Worm (Caenorhabditis elegans) whole organism, L4 larva: Measurements from ENCODE around the gene nspd-4.
A peak's percentile ranks its signal among the peaks of the same experiment; 100 is the strongest.

ENCODE experiments used
- F37D6.2 ChIP-seq: sonication (generic microtip); optimal IDR thresholded peaks from 2 replicates; lab custom pipeline; 2016; ENCODE audit warnings: mild to moderate bottlenecking, missing genetic modification characterization, missing compliant biosample characterization
- T26A8.4 ChIP-seq: fragments of 200-800 bp; sonication (Bioruptor generic); IDR thresholded peaks from 2 replicates; pipeline ENCODE4 v1.3.6; 2022; ENCODE audit warnings: missing genetic modification characterization, missing compliant biosample characterization
- Y105C5A.15 ChIP-seq: fragments of 200-800 bp; sonication (Bioruptor generic); IDR thresholded peaks from 2 replicates; pipeline ENCODE4 v1.3.6; 2022; ENCODE audit warnings: missing genetic modification characterization, missing compliant biosample characterization
- Y75B8A.6 ChIP-seq: fragments of 200-800 bp; sonication (Bioruptor generic); IDR thresholded peaks from 2 replicates; pipeline ENCODE4 v1.3.6; 2022; ENCODE audit warnings: missing genetic modification reagents, missing genetic modification characterization, missing compliant biosample characterization
- ZK337.2 ChIP-seq: fragments of 200-800 bp; sonication (Bioruptor generic); IDR thresholded peaks from 2 replicates; pipeline ENCODE4 v1.3.6; 2022; ENCODE audit warnings: missing genetic modification reagents, missing genetic modification characterization, missing compliant biosample characterization
- aha-1 ChIP-seq: fragments of 150-350 bp; peaks from one replicate; lab custom pipeline; 2014; ENCODE audit warnings: missing biosample characterization, missing genetic modification characterization
- arid-1 ChIP-seq: fragments of 200-800 bp; sonication (Bioruptor generic); conservative IDR thresholded peaks from 2 replicates; pipeline ENCODE4 v1.3.6; 2022; ENCODE audit warnings: missing genetic modification reagents, missing genetic modification characterization, missing compliant biosample characterization
- ceh-28 ChIP-seq: fragments of 150-350 bp; optimal IDR thresholded peaks from 2 replicates; lab custom pipeline; 2014; ENCODE audit warnings: missing biosample characterization, missing genetic modification reagents, missing genetic modification characterization
- ces-1 ChIP-seq: fragments of 150-350 bp; sonication (generic microtip); optimal IDR thresholded peaks from 4 replicates; lab custom pipeline; 2014; ENCODE audit warnings: missing biosample characterization, missing genetic modification reagents, missing genetic modification characterization
- ctbp-1 ChIP-seq: fragments of 200-800 bp; sonication (Bioruptor generic); IDR thresholded peaks from 2 replicates; pipeline ENCODE4 v1.3.6; 2022; ENCODE audit warnings: missing genetic modification reagents, missing genetic modification characterization, missing compliant biosample characterization
- daf-12 ChIP-seq: fragments of 150-350 bp; optimal IDR thresholded peaks from 2 replicates; lab custom pipeline; 2014; ENCODE audit warnings: missing biosample characterization, missing genetic modification reagents, missing genetic modification characterization
- daf-16 ChIP-seq, 3 experiments: sonication (generic microtip); optimal IDR thresholded peaks; 2 replicates each; lab custom pipeline; 2016 to 2017; ENCODE audit warnings: missing genetic modification characterization in 3 of 3, missing genetic modification reagents in 3 of 3, mild to moderate bottlenecking in 2 of 3, missing compliant biosample characterization in 2 of 3, missing biosample characterization in 1 of 3, moderate library complexity in 1 of 3
- dmd-6 ChIP-seq: fragments of 200-800 bp; sonication (Bioruptor generic); IDR thresholded peaks from 2 replicates; pipeline ENCODE4 v1.3.6; 2022; ENCODE audit warnings: missing genetic modification reagents, missing genetic modification characterization, missing compliant biosample characterization
- duxl-1 ChIP-seq: sonication (generic microtip); optimal IDR thresholded peaks from 2 replicates; lab custom pipeline; 2016; ENCODE audit warnings: mild to moderate bottlenecking, missing genetic modification characterization, moderate library complexity, missing compliant biosample characterization; ENCODE audit not compliant: poor library complexity
- gei-8 ChIP-seq: fragments of 200-800 bp; sonication (Bioruptor generic); optimal IDR thresholded peaks from 2 replicates; lab custom pipeline; 2018; ENCODE audit warnings: mild to moderate bottlenecking, missing genetic modification characterization, missing compliant biosample characterization
- hif-1 ChIP-seq, 2 experiments: sonication (generic microtip); optimal IDR thresholded peaks; 2 replicates each; lab custom pipeline; 2016 to 2017; ENCODE audit warnings: missing compliant biosample characterization in 2 of 2, missing genetic modification characterization in 2 of 2, missing genetic modification reagents in 2 of 2, missing genotype in 2 of 2, mild to moderate bottlenecking in 1 of 2
- hlh-11 ChIP-seq: fragments of 200-800 bp; sonication (Bioruptor generic); optimal IDR thresholded peaks from 2 replicates; lab custom pipeline; 2018; ENCODE audit warnings: mild to moderate bottlenecking, missing genetic modification characterization, missing compliant biosample characterization
- hlh-30 ChIP-seq: sonication (generic microtip); optimal IDR thresholded peaks from 2 replicates; lab custom pipeline; 2017; ENCODE audit warnings: antibody characterized with exemption, mild to moderate bottlenecking, missing genetic modification characterization, missing compliant biosample characterization; ENCODE audit not compliant: insufficient read depth
- lin-15B ChIP-seq: fragments of 150-350 bp; sonication (generic microtip); optimal IDR thresholded peaks from 3 replicates; lab custom pipeline; 2014; ENCODE audit warnings: missing biosample characterization, missing genetic modification characterization
- lin-29 ChIP-seq: fragments of 200-800 bp; sonication (Bioruptor generic); IDR thresholded peaks from 2 replicates; pipeline ENCODE4 v1.3.6; 2022; ENCODE audit warnings: missing genetic modification reagents, missing genetic modification characterization, missing compliant biosample characterization
- lin-38 ChIP-seq: fragments of 200-800 bp; sonication (Bioruptor generic); IDR thresholded peaks from 2 replicates; pipeline ENCODE4 v1.3.6; 2022; ENCODE audit warnings: missing genetic modification reagents, missing genetic modification characterization, missing compliant biosample characterization
- lsy-2 ChIP-seq, 2 experiments: fragments of 150-350 bp in 1 of 2; sonication (generic microtip) in 1 of 2; optimal IDR thresholded peaks; 2 replicates each; lab custom pipeline; 2014 to 2017; ENCODE audit warnings: missing biosample characterization in 2 of 2, missing genetic modification characterization in 2 of 2
- madf-5 ChIP-seq, 2 experiments: fragments of 200-800 bp; sonication (Bioruptor generic); IDR thresholded peaks; 2 replicates each; pipeline ENCODE4 v1.3.6; 2022; ENCODE audit warnings: missing compliant biosample characterization in 2 of 2, missing genetic modification characterization in 2 of 2
- mdl-1 ChIP-seq, 2 experiments: fragments of 150-350 bp in 1 of 2; sonication (generic microtip) in 1 of 2; optimal IDR thresholded peaks; 2 replicates each; lab custom pipeline; 2014 to 2017; ENCODE audit warnings: missing biosample characterization in 2 of 2, missing genetic modification characterization in 2 of 2
- mxl-2 ChIP-seq: fragments of 200-800 bp; sonication (Bioruptor generic); conservative IDR thresholded peaks from 2 replicates; pipeline ENCODE4 v1.3.6; 2022; ENCODE audit warnings: missing genetic modification reagents, missing genetic modification characterization, missing compliant biosample characterization
- mxl-3 ChIP-seq: fragments of 200-800 bp; sonication (Bioruptor generic); optimal IDR thresholded peaks from 2 replicates; lab custom pipeline; 2018; ENCODE audit warnings: mild to moderate bottlenecking, missing genetic modification characterization, missing compliant biosample characterization
- nhr-10 ChIP-seq: fragments of 150-350 bp; optimal IDR thresholded peaks from 2 replicates; lab custom pipeline; 2014; ENCODE audit warnings: missing biosample characterization, missing genetic modification characterization
- nhr-25 ChIP-seq: sonication (generic microtip); optimal IDR thresholded peaks from 2 replicates; lab custom pipeline; 2017; ENCODE audit warnings: missing genetic modification characterization, mild to moderate bottlenecking, missing compliant biosample characterization, antibody characterized with exemption, moderate library complexity, borderline replicate concordance; ENCODE audit not compliant: insufficient read depth
- nhr-28 ChIP-seq: fragments of 150-350 bp; optimal IDR thresholded peaks from 2 replicates; lab custom pipeline; 2014; ENCODE audit warnings: missing biosample characterization, missing genetic modification characterization
- nhr-48 ChIP-seq: sonication (generic microtip); optimal IDR thresholded peaks from 2 replicates; lab custom pipeline; 2016; ENCODE audit warnings: mild to moderate bottlenecking, missing genetic modification characterization, missing compliant biosample characterization
- nhr-76 ChIP-seq: fragments of 150-350 bp; optimal IDR thresholded peaks from 2 replicates; lab custom pipeline; 2014; ENCODE audit warnings: missing biosample characterization, missing genetic modification characterization
- nhr-77 ChIP-seq: fragments of 150-350 bp; optimal IDR thresholded peaks from 2 replicates; lab custom pipeline; 2014; ENCODE audit warnings: missing biosample characterization, missing genetic modification characterization
- sdz-12 ChIP-seq: fragments of 200-800 bp; sonication (Bioruptor generic); optimal IDR thresholded peaks from 2 replicates; lab custom pipeline; 2018; ENCODE audit warnings: mild to moderate bottlenecking, missing genetic modification characterization, missing compliant biosample characterization
- snpc-4 ChIP-seq: fragments of 150-350 bp; optimal IDR thresholded peaks from 2 replicates; lab custom pipeline; 2014; ENCODE audit warnings: missing biosample characterization, missing genetic modification characterization
- unc-39 ChIP-seq: sonication (generic microtip); optimal IDR thresholded peaks from 2 replicates; lab custom pipeline; 2017; ENCODE audit warnings: missing biosample characterization, missing genetic modification characterization
- zip-2 ChIP-seq: fragments of 150-350 bp; optimal IDR thresholded peaks from 2 replicates; lab custom pipeline; 2014; ENCODE audit warnings: missing biosample characterization, missing genetic modification characterization
- ztf-11 ChIP-seq: fragments of 150-350 bp; optimal IDR thresholded peaks from 2 replicates; lab custom pipeline; 2014; ENCODE audit warnings: missing biosample characterization, missing genetic modification characterization

Gene nspd-4

DNA sequence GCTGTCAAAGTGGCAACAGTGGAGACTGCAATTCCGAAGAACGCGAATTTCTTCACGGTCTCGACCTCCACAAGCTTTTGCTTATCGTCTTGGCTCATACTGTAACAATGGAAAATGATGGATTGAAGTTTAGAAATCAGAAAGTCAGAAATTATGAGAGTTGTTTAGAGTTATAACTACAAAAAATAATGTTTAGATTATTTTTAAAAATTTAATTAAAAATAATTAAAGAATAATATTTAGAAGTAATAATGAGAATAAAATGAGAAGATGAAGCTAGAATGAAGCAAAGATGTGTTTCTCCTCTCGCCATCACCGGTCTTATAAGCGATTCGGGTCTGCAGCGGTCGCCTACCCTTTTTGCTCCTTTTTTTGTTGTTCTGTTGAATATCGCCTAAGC is 30.6 kb downstream of the nspd-4 start, which contains the start of gene col-73:
TSS of gene col-73 (minus strand) at position 101 of the 400 bp plus-strand sequence.
- TF ChIP-seq lin-29 (GFP tag; lab: Robert Waterston, UW) (no peak), nhr-77 (tag; lab: Kevin White, UChicago) (no peak), lin-15B (tag; lab: Kevin White, UChicago) (no peak), dmd-6 (GFP tag; lab: Robert Waterston, UW) (no peak), sdz-12 (GFP tag; lab: Kevin White, UChicago) (no peak)

DNA sequence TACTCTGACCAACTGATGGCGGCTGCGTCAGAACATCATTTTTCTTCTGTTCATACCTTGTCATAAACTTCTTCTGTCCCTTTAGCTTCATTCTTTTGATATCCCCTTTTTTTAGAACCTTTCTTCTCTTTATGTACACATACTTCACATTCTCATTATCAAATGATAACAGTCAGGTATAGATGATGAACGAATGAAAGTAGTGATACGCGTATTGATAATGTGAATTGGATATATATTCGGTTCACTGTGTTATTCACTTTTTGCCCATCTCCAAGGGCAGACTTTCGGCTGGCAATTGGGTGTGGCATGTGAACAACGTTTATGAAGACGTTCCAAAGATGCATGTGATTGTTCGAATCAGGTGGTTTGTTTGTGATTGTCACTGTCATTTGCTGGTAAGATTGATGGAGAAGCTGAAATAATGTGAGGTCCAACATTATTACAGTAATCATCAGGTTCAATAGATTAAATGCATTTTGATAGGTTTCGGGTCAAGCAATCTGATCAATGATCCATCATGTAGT is 32.0 kb downstream of the nspd-4 start, which contains the start of gene F11G11.15:
TSS of gene F11G11.15 (plus strand) at position 511 of the 527 bp plus-strand sequence.
- peak; percentile 96 for TF ChIP-seq aha-1 (tag; lab: Kevin White, UChicago)
- no peak for TF ChIP-seq gei-8 (GFP tag; lab: Kevin White, UChicago)
- TF ChIP-seq mxl-3 (GFP tag; lab: Kevin White, UChicago), result peak; percentile 81
- no peak for TF ChIP-seq Y105C5A.15
- peak; percentile 66 for TF ChIP-seq hlh-30 (tag; lab: Kevin White, UChicago)
- peak; percentile 68 for TF ChIP-seq nhr-48 (tag; lab: Kevin White, UChicago)
- no peak for TF ChIP-seq snpc-4
- TF ChIP-seq nhr-28 (tag; lab: Kevin White, UChicago), result peak; percentile 33
- TF ChIP-seq mdl-1 (tag; optimal IDR thresholded peaks at IDR 0.05; lab: Kevin White, UChicago), result peak in 1 of 2 experiments; percentile 31
- TF ChIP-seq hlh-11 (tag; lab: Kevin White, UChicago), result peak; percentile 45
- no peak for TF ChIP-seq daf-12 (tag; lab: Kevin White, UChicago)

DNA sequence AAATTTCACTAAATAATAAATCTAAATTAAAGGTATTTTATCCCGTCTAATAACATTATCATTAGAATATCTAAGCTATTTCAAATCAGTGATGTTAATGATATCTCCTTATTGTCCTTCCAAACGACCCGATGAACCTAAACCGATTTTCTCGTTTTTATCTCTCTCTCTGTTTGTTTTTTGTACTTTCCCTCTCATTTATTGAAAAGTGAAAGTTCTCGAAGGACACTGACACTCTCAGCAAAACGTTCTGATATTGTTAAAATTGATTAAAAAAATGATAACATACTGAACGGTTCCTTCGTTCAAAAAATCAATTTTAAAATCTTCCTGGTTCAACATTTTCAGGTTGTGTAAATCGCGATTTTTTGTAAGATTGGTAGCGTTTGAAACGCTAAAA is 33.7 kb downstream of the nspd-4 start, which contains the start of gene F11G11.13:
TSS of gene F11G11.13 (minus strand) at position 89 of the 400 bp plus-strand sequence.
- TF ChIP-seq nhr-76 (no peak), mxl-2 (no peak), Y75B8A.6 (GFP tag; lab: Robert Waterston, UW) (no peak), lsy-2 (tag; optimal IDR thresholded peaks at IDR 0.05; lab: Kevin White, UChicago) (no peak), ztf-11 (tag; lab: Kevin White, UChicago) (no peak), hif-1 (tag; optimal IDR thresholded peaks at IDR 0.05; lab: Kevin White, UChicago) (no peak), ctbp-1 (no peak), arid-1 (GFP tag; lab: Robert Waterston, UW) (no peak), zip-2 (tag; lab: Kevin White, UChicago) (no peak), nhr-25 (tag; lab: Kevin White, UChicago) (no peak), T26A8.4 (GFP tag; lab: Robert Waterston, UW) (no peak), ZK337.2 (GFP tag; lab: Robert Waterston, UW) (no peak), ceh-28 (tag; lab: Kevin White, UChicago) (no peak), madf-5 (GFP tag; IDR thresholded peaks at IDR 0.05; lab: Robert Waterston, UW) (no peak), duxl-1 (tag; lab: Kevin White, UChicago) (no peak), ces-1 (GFP tag; lab: Kevin White, UChicago) (no peak), nhr-10 (tag; lab: Kevin White, UChicago) (no peak), F37D6.2 (no peak), unc-39 (tag; lab: Kevin White, UChicago) (no peak)
- TF ChIP-seq, all 104 proteins: peak for 0

DNA sequence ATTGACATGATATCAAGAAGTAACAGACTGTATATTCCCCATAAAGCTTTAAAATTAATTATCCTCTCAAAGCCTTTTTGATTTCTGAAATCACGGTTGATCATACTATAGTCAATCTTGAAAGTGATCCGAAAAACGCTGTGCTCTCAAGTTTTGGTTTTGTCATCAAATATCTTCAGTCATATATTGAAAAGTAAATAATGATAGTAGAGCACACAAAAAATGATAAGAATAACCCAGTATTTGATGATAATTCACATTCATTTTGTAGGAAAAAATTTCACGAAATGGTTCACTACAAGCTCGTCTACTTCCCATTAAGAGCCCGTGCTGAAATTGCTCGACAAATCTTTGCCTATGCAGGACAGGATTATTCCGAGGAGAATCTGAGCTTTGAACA is 37.2 kb downstream of the nspd-4 start, which contains the start of gene gst-6:
TSS of gene gst-6 (plus strand) at position 263 of the 400 bp plus-strand sequence.
- TF ChIP-seq lin-38 (GFP tag; lab: Robert Waterston, UW) (no peak), nhr-28 (tag; lab: Kevin White, UChicago) (peak; percentile 41), daf-16 (GFP tag; optimal IDR thresholded peaks at IDR 0.05; lab: Kevin White, UChicago) (no peak), daf-16 (tag; optimal IDR thresholded peaks at IDR 0.05; lab: Kevin White, UChicago) (peak; percentile 34)
